Fruit fly (Drosophila melanogaster) whole organism: ENCODE data around the gene Cep97.

Experiments used
- CG8478 ChIP-seq: fragments of >200 bp; optimal IDR thresholded peaks from 2 replicates; lab custom pipeline; 2018; ENCODE audit warnings: inconsistent platforms
- Dll ChIP-seq: fragments of >200 bp; optimal IDR thresholded peaks from 2 replicates; lab custom pipeline; 2017
- EcR ChIP-seq, 2 experiments: fragments of >200 bp; optimal IDR thresholded peaks; 2 replicates each; lab custom pipeline; 2017; ENCODE audit warnings: missing biosample characterization in 2 of 2, missing genetic modification characterization in 2 of 2, missing genetic modification reagents in 2 of 2
- pan ChIP-seq: fragments of >200 bp; optimal IDR thresholded peaks from 2 replicates; lab custom pipeline; 2017
- psq ChIP-seq: fragments of >200 bp; optimal IDR thresholded peaks from 2 replicates; lab custom pipeline; 2017
- usp ChIP-seq: fragments of >200 bp; optimal IDR thresholded peaks from 2 replicates; lab custom pipeline; 2017; ENCODE audit warnings: missing biosample characterization, missing genetic modification characterization, mixed read lengths

Gene Cep97

dm6 chr2L:3862437-3863041 lies 5.0 kb upstream of the Cep97 start, which contains the start of gene TTLL4B:
TSS of gene TTLL4B (plus strand) at chr2L:3862668.
- TF ChIP-seq CG8478 (lab: Kevin White, UChicago) = no peak
- no peak for TF ChIP-seq usp (GFP tag; lab: Kevin White, UChicago)
- no peak for TF ChIP-seq Dll
- no peak for TF ChIP-seq EcR (GFP tag; optimal IDR thresholded peaks at IDR 0.05; lab: Kevin White, UChicago)
- TF ChIP-seq psq (lab: Kevin White, UChicago) = no peak
- no peak for TF ChIP-seq pan (lab: Kevin White, UChicago)

dm6 chr2L:3872283-3872682 lies 4.8 kb downstream of the Cep97 start, which contains the start of gene CG31957:
TSS of gene CG31957 (minus strand) at chr2L:3872458.
- no peak for TF ChIP-seq CG8478 (lab: Kevin White, UChicago)
- TF ChIP-seq EcR (GFP tag; optimal IDR thresholded peaks at IDR 0.05; lab: Kevin White, UChicago) = no peak
- TF ChIP-seq usp (GFP tag; lab: Kevin White, UChicago) = no peak
- no peak for TF ChIP-seq pan (lab: Kevin White, UChicago)
- no peak for TF ChIP-seq psq (lab: Kevin White, UChicago)

dm6 chr2L:3877011-3877410 lies 9.5 kb downstream of the Cep97 start:
- TF ChIP-seq psq (lab: Kevin White, UChicago) (no peak), usp (GFP tag; lab: Kevin White, UChicago) (no peak), Dll (no peak), pan (lab: Kevin White, UChicago) (no peak), CG8478 (lab: Kevin White, UChicago) (no peak), EcR (GFP tag; optimal IDR thresholded peaks at IDR 0.05; lab: Kevin White, UChicago) (no peak)

dm6 chr2L:3880048-3880447 lies 12.6 kb downstream of the Cep97 start:
- no peak for TF ChIP-seq usp (GFP tag; lab: Kevin White, UChicago)
- TF ChIP-seq pan (lab: Kevin White, UChicago) = no peak

- TF ChIP-seq EcR (GFP tag; optimal IDR thresholded peaks at IDR 0.05; lab: Kevin White, UChicago) = no peak
- TF ChIP-seq pan (lab: Kevin White, UChicago) = no peak
- TF ChIP-seq Dll = no peak
- TF ChIP-seq CG8478 (lab: Kevin White, UChicago) = no peak
- TF ChIP-seq psq (lab: Kevin White, UChicago) = no peak
- TF ChIP-seq usp (GFP tag; lab: Kevin White, UChicago) = no peak
Observed at dm6 chr2L:3881164-3881563, 13.7 kb downstream of the Cep97 start.

- TF ChIP-seq EcR (GFP tag; optimal IDR thresholded peaks at IDR 0.05; lab: Kevin White, UChicago) (no peak), Dll (no peak), usp (GFP tag; lab: Kevin White, UChicago) (no peak), pan (lab: Kevin White, UChicago) (no peak), psq (lab: Kevin White, UChicago) (no peak)
Observed at dm6 chr2L:3882172-3882571, 14.7 kb downstream of the Cep97 start.

dm6 chr2L:3883939-3884338 lies 16.4 kb downstream of the Cep97 start:
- TF ChIP-seq psq (lab: Kevin White, UChicago) = no peak
- no peak for TF ChIP-seq CG8478 (lab: Kevin White, UChicago)
- TF ChIP-seq EcR (GFP tag; optimal IDR thresholded peaks at IDR 0.05; lab: Kevin White, UChicago) = no peak
- no peak for TF ChIP-seq Dll
- TF ChIP-seq usp (GFP tag; lab: Kevin White, UChicago) = no peak
- TF ChIP-seq pan (lab: Kevin White, UChicago) = no peak

- no peak for TF ChIP-seq Dll
- TF ChIP-seq usp (GFP tag; lab: Kevin White, UChicago) = no peak
- TF ChIP-seq EcR (GFP tag; optimal IDR thresholded peaks at IDR 0.05; lab: Kevin White, UChicago) = no peak
- no peak for TF ChIP-seq psq (lab: Kevin White, UChicago)
- TF ChIP-seq CG8478 (lab: Kevin White, UChicago) = no peak
- no peak for TF ChIP-seq pan (lab: Kevin White, UChicago)
Observed at dm6 chr2L:3888173-3888572, 20.7 kb downstream of the Cep97 start.

- TF ChIP-seq pan (lab: Kevin White, UChicago) (peak; percentile 93), psq (lab: Kevin White, UChicago) (no peak), Dll (peak; percentile 36), CG8478 (lab: Kevin White, UChicago) (no peak), usp (GFP tag; lab: Kevin White, UChicago) (no peak), EcR (GFP tag; optimal IDR thresholded peaks at IDR 0.05; lab: Kevin White, UChicago) (peak in 1 of 2 experiments; percentile 31)
Observed at dm6 chr2L:3888754-3889603, 21.5 kb downstream of the Cep97 start.

dm6 chr2L:3889865-3890264 lies 22.4 kb downstream of the Cep97 start:
- TF ChIP-seq Dll (no peak), EcR (GFP tag; optimal IDR thresholded peaks at IDR 0.05; lab: Kevin White, UChicago) (no peak), usp (GFP tag; lab: Kevin White, UChicago) (no peak), pan (lab: Kevin White, UChicago) (no peak), CG8478 (lab: Kevin White, UChicago) (no peak), psq (lab: Kevin White, UChicago) (no peak)

dm6 chr2L:3893331-3893730 lies 25.8 kb downstream of the Cep97 start:
- no peak for TF ChIP-seq psq (lab: Kevin White, UChicago)
